In the genomic region with DNA sequence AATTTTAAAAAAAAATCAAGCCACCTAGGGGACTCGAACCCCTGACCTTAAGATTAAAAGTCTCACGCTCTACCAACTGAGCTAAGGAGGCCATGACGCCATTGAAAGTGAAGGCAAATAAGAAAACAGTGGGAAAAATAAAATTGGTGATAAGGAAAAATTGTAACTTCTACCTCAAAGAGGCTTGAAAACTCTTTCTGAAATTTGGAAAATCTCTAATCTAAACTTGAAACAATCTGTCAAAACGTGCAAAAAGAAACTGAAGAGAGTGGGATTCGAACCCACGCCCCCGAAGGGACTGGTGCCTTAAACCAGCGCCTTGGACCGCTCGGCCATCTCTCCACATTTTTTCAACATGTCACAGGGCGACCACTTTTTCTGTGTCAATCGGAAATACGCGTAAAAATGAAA, we compare ENCODE assay signal across 2 worm cellular contexts.
TF ChIP-seq lines count a peak whose summit lies in the region.
"Not testable (repeated sequence)": the region's sequence is repeated elsewhere in the genome, so short reads cannot be mapped to it uniquely, and the experiment has no call there.

No protein-coding gene starts in this region.

TF ChIP-seq in whole organism, L4 larva, 104 proteins besides CTCF, POLR2A, EP300 and RAD21 (continued from another document):
- TF ChIP-seq mes-2 (tag; optimal IDR thresholded peaks at IDR 0.05; lab: Kevin White, UChicago; ENCODE audit: poor library complexity, severe bottlenecking) (peak; percentile 42), set-16 (GFP tag; IDR thresholded peaks at IDR 0.05; lab: Robert Waterston, UW) (peak; percentile 15; the same call in 1 of the 2 replicates), egl-43 (GFP tag; IDR thresholded peaks at IDR 0.05; lab: Robert Waterston, UW) (peak; percentile 70; the same call in 1 of the 2 replicates), nhr-48 (tag; optimal IDR thresholded peaks at IDR 0.05; lab: Kevin White, UChicago) (peak; percentile 32), dmd-8 (GFP tag; IDR thresholded peaks at IDR 0.05; lab: Robert Waterston, UW) (0 out of 2 replicates have a peak, but pooled peaks have one; percentile 62), zfp-3 (GFP tag; conservative IDR thresholded peaks at IDR 0.05; lab: Robert Waterston, UW) (peak; percentile 80), dve-1 (tag; optimal IDR thresholded peaks at IDR 0.05; lab: Kevin White, UChicago; ENCODE audit: insufficient read depth) (peak; percentile 74), ctbp-1 (GFP tag; IDR thresholded peaks at IDR 0.05; lab: Robert Waterston, UW) (peak; percentile 73), vab-7 (GFP tag; IDR thresholded peaks at IDR 0.05; lab: Robert Waterston, UW) (peak; percentile 76), spr-3 (GFP tag; optimal IDR thresholded peaks at IDR 0.05; lab: Kevin White, UChicago) (peak; percentile 47), unc-130 (GFP tag; optimal IDR thresholded peaks at IDR 0.05; lab: Kevin White, UChicago) (peak; percentile 62), nhr-28 (tag; optimal IDR thresholded peaks at IDR 0.05; lab: Kevin White, UChicago) (peak; percentile 12), spr-1 (tag; optimal IDR thresholded peaks at IDR 0.05; lab: Kevin White, UChicago) (peak; percentile 49), F49E8.2 (tag; optimal IDR thresholded peaks at IDR 0.05; lab: Kevin White, UChicago; ENCODE audit: borderline replicate concordance) (peak; percentile 51), dmd-6 (GFP tag; IDR thresholded peaks at IDR 0.05; lab: Robert Waterston, UW) (peak; percentile 47), daf-19 (GFP tag; conservative IDR thresholded peaks at IDR 0.05; lab: Robert Waterston, UW) (peak; percentile 84), tra-1 (GFP tag; IDR thresholded peaks at IDR 0.05; lab: Robert Waterston, UW) (0 out of 2 replicates have a peak, but pooled peaks have one; percentile 47), nhr-77 (tag; optimal IDR thresholded peaks at IDR 0.05; lab: Kevin White, UChicago) (peak; percentile 35), hlh-30 (tag; optimal IDR thresholded peaks at IDR 0.05; lab: Kevin White, UChicago; ENCODE audit: insufficient read depth) (peak; percentile 35), F10B5.3 (tag; optimal IDR thresholded peaks at IDR 0.05; lab: Kevin White, UChicago) (peak; percentile 10), F26F4.8 (GFP tag; conservative IDR thresholded peaks at IDR 0.05; lab: Robert Waterston, UW) (0 out of 2 replicates have a peak, but pooled peaks have one; percentile 8), php-3 (GFP tag; IDR thresholded peaks at IDR 0.05; lab: Robert Waterston, UW) (peak; percentile 64; the same call in 1 of the 2 replicates), zfp-2 (tag; optimal IDR thresholded peaks at IDR 0.05; lab: Kevin White, UChicago) (peak; percentile 23), lin-13 (GFP tag; optimal IDR thresholded peaks at IDR 0.05; lab: Kevin White, UChicago) (peak; percentile 34), lin-38 (GFP tag; IDR thresholded peaks at IDR 0.05; lab: Robert Waterston, UW) (peak; percentile 79), lim-7 (GFP tag; IDR thresholded peaks at IDR 0.05; lab: Robert Waterston, UW) (peak; percentile 85), arid-1 (GFP tag; conservative IDR thresholded peaks at IDR 0.05; lab: Robert Waterston, UW) (0 out of 2 replicates have a peak, but pooled peaks have one; percentile 17)

TF ChIP-seq in whole organism, young adult, 124 proteins besides CTCF, POLR2A, EP300 and RAD21 (continued from another document):
- TF ChIP-seq him-1 (tag; optimal IDR thresholded peaks at IDR 0.05; lab: Kevin White, UChicago) (peak; percentile 89), F49E8.2 (tag; optimal IDR thresholded peaks at IDR 0.05; lab: Kevin White, UChicago; ENCODE audit: insufficient read depth) (peak; percentile 61), T07F8.4 (tag; optimal IDR thresholded peaks at IDR 0.05; lab: Kevin White, UChicago) (peak; percentile 69), atf-7 (tag; optimal IDR thresholded peaks at IDR 0.05; lab: Kevin White, UChicago) (peak; percentile 66), mes-4 (tag; optimal IDR thresholded peaks at IDR 0.05; lab: Kevin White, UChicago) (peak; percentile 55), ekl-4 (GFP tag; IDR thresholded peaks at IDR 0.05; lab: Robert Waterston, UW) (peak; percentile 17; the same call in 1 of the 2 replicates), F23B12.7 (tag; optimal IDR thresholded peaks at IDR 0.05; lab: Kevin White, UChicago; ENCODE audit: insufficient read depth) (peak; percentile 76), die-1 (tag; optimal IDR thresholded peaks at IDR 0.05; lab: Kevin White, UChicago) (peak; percentile 84), nhr-179 (tag; optimal IDR thresholded peaks at IDR 0.05; lab: Kevin White, UChicago) (peak; percentile 51), mxl-1 (tag; optimal IDR thresholded peaks at IDR 0.05; lab: Kevin White, UChicago) (peak; percentile 65), ZK185.1 (tag; optimal IDR thresholded peaks at IDR 0.05; lab: Kevin White, UChicago; ENCODE audit: poor library complexity, severe bottlenecking) (peak; percentile 77), Y53G8AR.9 (GFP tag; conservative IDR thresholded peaks at IDR 0.05; lab: Robert Waterston, UW) (0 out of 2 replicates have a peak, but pooled peaks have one; percentile 55), madf-10 (tag; optimal IDR thresholded peaks at IDR 0.05; lab: Kevin White, UChicago) (peak; percentile 39), lin-54 (GFP tag; optimal IDR thresholded peaks at IDR 0.05; lab: Kevin White, UChicago) (peak; percentile 41), rec-8 (tag; optimal IDR thresholded peaks at IDR 0.05; lab: Kevin White, UChicago) (peak; percentile 3 to 62), let-607 (tag; optimal IDR thresholded peaks at IDR 0.05; lab: Kevin White, UChicago) (peak; percentile 32 to 38), F33H1.4 (GFP tag; IDR thresholded peaks at IDR 0.05; lab: Robert Waterston, UW) (peak; percentile 24), mcd-1 (GFP tag; IDR thresholded peaks at IDR 0.05; lab: Robert Waterston, UW) (peak; percentile 50; the same call in 1 of the 2 replicates), K11D2.4 (GFP tag; IDR thresholded peaks at IDR 0.05; lab: Robert Waterston, UW) (0 out of 2 replicates have a peak, but pooled peaks have one; percentile 11), zfh-2 (GFP tag; conservative IDR thresholded peaks at IDR 0.05; lab: Robert Waterston, UW) (0 out of 2 replicates have a peak, but pooled peaks have one; percentile 9), rcor-1 (GFP tag; IDR thresholded peaks at IDR 0.05; lab: Robert Waterston, UW) (peak; percentile 17; the same call in 1 of the 2 replicates), let-526 (GFP tag; IDR thresholded peaks at IDR 0.05; lab: Robert Waterston, UW) (0 out of 2 replicates have a peak, but pooled peaks have one; percentile 59), tbp1 (GFP tag; optimal IDR thresholded peaks at IDR 0.05; lab: Kevin White, UChicago) (peak; percentile 91), Y56A3A.18 (GFP tag; IDR thresholded peaks at IDR 0.05; lab: Robert Waterston, UW) (0 out of 2 replicates have a peak, but pooled peaks have one; percentile 81), snpc-4 (GFP tag; optimal IDR thresholded peaks at IDR 0.05; lab: Kevin White, UChicago) (peak; percentile 75), snpc-4 (tag; optimal IDR thresholded peaks at IDR 0.05; lab: Kevin White, UChicago) (peak in 3 of 4 experiments; percentile 44 to 72 (median 70)), ztf-28 (GFP tag; IDR thresholded peaks at IDR 0.05; lab: Robert Waterston, UW) (0 out of 2 replicates have a peak, but pooled peaks have one; percentile 42), ama-1 (GFP tag; optimal IDR thresholded peaks at IDR 0.05; lab: Kevin White, UChicago) (peak; percentile 48 to 59)
- TF ChIP-seq ama-1 (optimal IDR thresholded peaks at IDR 0.05; lab: Kevin White, UChicago) = not testable (repeated sequence)
